Worm (Caenorhabditis elegans) whole organism, young adult: ENCODE results near the gene phyh-1.

Source experiments
- F37B4.10 ChIP-seq: fragments of 200-800 bp; sonication (Bioruptor generic); IDR thresholded peaks from 2 replicates; pipeline ENCODE4 v1.3.6; 2022; ENCODE audit warnings: missing genetic modification characterization, missing compliant biosample characterization
- hlh-12 ChIP-seq: sonication (generic microtip); optimal IDR thresholded peaks from 2 replicates; lab custom pipeline; 2016; ENCODE audit warnings: missing genetic modification characterization, missing compliant biosample characterization
- hlh-26 ChIP-seq: fragments of 200-800 bp; sonication (Bioruptor generic); conservative IDR thresholded peaks from 2 replicates; pipeline ENCODE4 v1.3.6; 2022; ENCODE audit warnings: missing genetic modification reagents, missing genetic modification characterization, missing compliant biosample characterization
- somi-1 ChIP-seq: fragments of 200-800 bp; sonication (Bioruptor generic); optimal IDR thresholded peaks from 2 replicates; lab custom pipeline; 2018; ENCODE audit warnings: mild to moderate bottlenecking, missing genetic modification characterization, missing compliant biosample characterization
- sptf-2 ChIP-seq: fragments of 200-800 bp; sonication (Bioruptor generic); optimal IDR thresholded peaks from 2 replicates; lab custom pipeline; 2018; ENCODE audit warnings: mild to moderate bottlenecking, missing genetic modification characterization, missing compliant biosample characterization

ce11 chrIV:17248538-17248937 lies 10.7 kb downstream of the phyh-1 start:
- TF ChIP-seq somi-1 (GFP tag; lab: Kevin White, UChicago) (no peak), F37B4.10 (no peak), hlh-26 (GFP tag; lab: Robert Waterston, UW) (no peak), sptf-2 (GFP tag; lab: Kevin White, UChicago) (no peak), hlh-12 (tag; lab: Kevin White, UChicago) (no peak)
